Fruit fly (Drosophila melanogaster) ovary, adult (tissue): ENCODE data around the gene Lrr47.

Experiments used
- CG17801 ChIP-seq: fragments of 200-800 bp; optimal IDR thresholded peaks from 2 replicates; lab custom pipeline; 2019; ENCODE audit warnings: missing biosample characterization, mild to moderate bottlenecking, missing genetic modification characterization, moderate library complexity; ENCODE audit not compliant: partially characterized antibody

The Lrr47 gene

DNA sequence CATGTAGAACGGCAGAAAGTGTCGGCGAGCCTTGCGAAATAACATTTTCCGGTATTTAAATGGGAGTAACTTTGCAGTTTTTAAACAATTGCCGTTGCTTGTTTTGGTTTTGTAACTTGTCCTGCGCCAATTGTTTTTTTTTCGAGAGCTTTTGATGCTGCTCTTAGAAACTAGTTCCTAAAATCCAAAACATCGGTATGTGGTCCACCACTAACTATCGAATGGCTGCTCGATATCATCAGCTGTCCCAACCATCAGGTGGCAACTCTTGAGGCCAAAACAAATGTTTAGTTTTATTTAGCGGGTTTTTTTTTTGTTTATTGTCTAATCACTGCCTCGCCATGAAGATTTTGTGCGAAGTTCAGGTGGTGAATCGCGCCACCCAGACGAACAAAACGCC, at the start of gene Lrr47, which contains the start of gene Fatp1:
Lrr47 (plus strand) TSS at position 251 of the 400 bp plus-strand sequence.
Fatp1 (minus strand) TSS at position 134 of the 400 bp plus-strand sequence.
- TF ChIP-seq CG17801 (GFP tag; lab: Kevin White, UChicago) = no peak

DNA sequence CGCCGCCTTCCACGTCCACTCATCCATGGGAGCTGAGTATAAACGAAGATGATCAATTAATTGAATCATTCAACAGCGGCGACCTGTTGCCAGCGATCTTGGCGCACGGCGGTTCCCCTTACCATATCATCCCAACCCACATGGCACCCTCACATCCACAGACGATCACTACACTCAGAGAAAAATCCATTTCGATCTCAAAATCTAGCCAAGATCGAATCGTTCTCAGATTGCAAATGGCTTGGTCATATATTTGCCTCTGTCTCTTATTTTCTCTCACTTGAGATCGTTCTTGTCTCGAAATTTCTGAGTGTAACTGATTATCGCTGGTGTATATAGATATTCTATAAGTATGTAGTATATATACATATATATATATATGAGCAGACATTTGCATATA, 48.7 kb upstream of the Lrr47 start:
- no peak for TF ChIP-seq CG17801 (GFP tag; lab: Kevin White, UChicago)

DNA sequence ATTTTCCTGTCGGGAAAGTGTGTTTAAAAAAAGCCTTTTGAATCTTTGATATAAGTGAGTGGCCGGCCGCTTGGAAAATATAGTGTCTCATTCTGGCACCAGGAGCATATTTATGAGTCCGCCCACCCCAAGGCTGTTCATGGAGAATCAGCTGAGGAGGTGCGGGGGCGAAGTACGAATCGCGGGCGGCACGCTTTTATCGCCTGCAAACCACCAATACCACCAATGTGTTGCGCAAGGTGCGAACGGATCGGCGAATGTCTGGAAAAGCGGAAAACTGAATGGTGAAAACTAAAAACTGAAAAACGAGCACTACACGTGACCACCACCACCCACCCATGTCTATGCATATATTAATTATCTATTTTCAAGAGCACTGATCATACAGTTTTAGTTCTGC, 48.2 kb upstream of the Lrr47 start:
- TF ChIP-seq CG17801 (GFP tag; lab: Kevin White, UChicago) = no peak

- no peak for TF ChIP-seq CG17801 (GFP tag; lab: Kevin White, UChicago)
These were observed 46.9 kb upstream of the Lrr47 start for dm6 chr2L:10470211-10470610.

- no peak for TF ChIP-seq CG17801 (GFP tag; lab: Kevin White, UChicago)
These were observed 44.9 kb upstream of the Lrr47 start for dm6 chr2L:10472257-10472656.

DNA sequence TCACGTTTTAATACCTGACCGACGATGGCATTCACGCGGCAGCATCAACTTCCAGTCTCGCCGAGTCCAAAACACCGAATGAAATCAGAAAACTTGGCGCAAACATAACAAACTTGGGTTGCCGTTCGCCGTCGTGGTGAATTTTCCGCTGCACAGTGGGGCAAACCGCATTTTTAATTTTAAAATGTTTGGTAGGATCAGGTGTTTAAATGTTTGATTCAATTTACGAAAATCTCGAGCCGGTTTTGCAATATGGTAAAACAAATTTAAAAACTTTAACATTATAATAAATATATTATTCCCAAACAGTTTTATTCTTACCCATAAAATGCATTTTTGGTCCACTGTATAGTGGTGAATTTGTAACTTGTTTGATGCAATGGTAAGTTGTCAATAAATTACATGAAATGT, 42.9 kb upstream of the Lrr47 start, which contains the start of gene RluA-1:
RluA-1 (minus strand) TSS at position 82 of the 411 bp plus-strand sequence.
- peak; percentile 72 for TF ChIP-seq CG17801 (GFP tag; lab: Kevin White, UChicago)

DNA sequence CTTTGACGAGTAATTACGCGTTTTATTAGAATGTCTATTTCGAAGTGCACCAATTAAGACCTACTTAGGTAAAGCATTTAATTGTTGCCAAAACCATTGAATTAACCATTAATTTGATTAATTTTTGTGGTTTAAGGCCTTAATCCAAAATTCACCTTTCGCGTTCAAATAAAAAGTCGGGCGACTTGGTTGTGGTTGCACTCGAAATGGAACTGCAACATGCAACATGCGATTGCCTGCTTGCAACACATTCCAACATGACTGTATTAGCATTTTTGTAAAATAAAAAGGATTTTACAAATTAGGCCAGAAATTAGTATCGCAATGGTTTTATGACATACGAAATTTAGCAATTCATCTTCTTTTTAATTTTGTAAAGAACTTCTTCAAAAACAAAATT, 42.3 kb upstream of the Lrr47 start:
- TF ChIP-seq CG17801 (GFP tag; lab: Kevin White, UChicago) = no peak

DNA sequence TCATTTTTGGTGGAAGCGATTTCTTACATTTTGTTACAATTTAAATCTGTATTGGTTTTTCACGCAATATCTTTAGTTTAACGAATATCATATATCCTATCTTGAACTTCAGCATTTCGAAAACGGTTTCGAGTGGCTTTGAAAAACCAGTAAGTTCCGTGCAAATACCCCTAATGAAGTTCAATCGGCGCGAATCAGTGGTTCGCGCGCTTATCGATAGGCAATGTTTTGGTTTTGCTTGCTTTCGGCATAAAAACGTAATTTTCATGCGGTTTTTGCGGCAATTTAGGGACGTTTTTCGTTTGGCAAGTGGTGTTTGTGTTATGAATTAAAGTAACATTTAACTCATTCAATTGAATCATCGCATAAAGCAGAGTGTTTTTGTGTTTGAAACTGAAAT, 40.3 kb upstream of the Lrr47 start, which contains the start of gene RluA-2:
RluA-2 (plus strand) TSS at position 195 of the 400 bp plus-strand sequence.
- TF ChIP-seq CG17801 (GFP tag; lab: Kevin White, UChicago) = no peak

dm6 chr2L:10479859-10480258, 37.3 kb upstream of the Lrr47 start:
- TF ChIP-seq CG17801 (GFP tag; lab: Kevin White, UChicago) = peak; percentile 11

dm6 chr2L:10483073-10483472, 34.1 kb upstream of the Lrr47 start, which contains the start of gene Grip75:
TSS of gene Grip75 (plus strand) at chr2L:10483295.
- no peak for TF ChIP-seq CG17801 (GFP tag; lab: Kevin White, UChicago)

- TF ChIP-seq CG17801 (GFP tag; lab: Kevin White, UChicago) = peak; percentile 32
These were observed 28.5 kb upstream of the Lrr47 start, which contains the start of the genes Cog4 and CG6144 for dm6 chr2L:10488484-10489223. TSS of gene Cog4 (minus strand) at chr2L:10488622. TSS of gene CG6144 (plus strand) at chr2L:10488694.

DNA sequence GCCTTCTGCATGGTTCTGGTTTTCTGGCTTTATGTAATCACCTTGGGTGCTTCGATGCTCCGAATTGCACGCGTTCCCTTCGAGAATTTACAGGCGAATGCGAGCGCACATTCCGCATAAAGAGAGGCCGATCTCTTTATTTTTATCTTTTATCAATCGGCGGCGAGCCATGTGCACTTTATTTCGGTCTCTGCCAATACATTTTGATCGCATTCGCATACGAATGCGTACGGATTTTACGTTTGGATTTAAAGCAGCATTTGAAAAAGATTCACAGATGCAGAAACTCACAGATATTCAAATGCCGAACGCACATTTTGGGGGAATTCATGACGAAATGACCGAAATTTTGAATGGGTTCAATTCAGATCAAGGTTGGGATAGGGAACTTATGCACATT, 25.8 kb upstream of the Lrr47 start, which contains the start of gene CG13144:
CG13144 (minus strand) TSS at position 101 of the 400 bp plus-strand sequence.
- no peak for TF ChIP-seq CG17801 (GFP tag; lab: Kevin White, UChicago)

DNA sequence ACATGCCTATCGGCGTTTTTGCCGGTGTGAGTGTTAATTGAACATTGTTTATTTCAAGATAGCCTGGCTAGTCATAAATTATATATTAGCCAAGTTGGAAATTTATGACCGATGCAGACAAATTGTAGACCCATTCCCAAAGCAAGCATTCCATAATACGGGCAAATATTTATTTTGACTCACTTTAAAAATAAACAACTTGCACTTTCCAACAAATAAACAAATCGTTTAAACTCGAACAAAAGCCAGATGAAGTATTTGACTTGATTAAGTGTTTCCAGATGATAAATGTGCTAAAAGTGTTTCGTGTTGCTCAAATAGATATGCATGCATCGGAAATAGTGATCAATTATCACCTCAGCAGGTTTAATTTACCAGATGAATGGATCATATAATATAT, 21.6 kb upstream of the Lrr47 start:
- no peak for TF ChIP-seq CG17801 (GFP tag; lab: Kevin White, UChicago)

dm6 chr2L:10496338-10496737, 20.8 kb upstream of the Lrr47 start:
- TF ChIP-seq CG17801 (GFP tag; lab: Kevin White, UChicago) = no peak

DNA sequence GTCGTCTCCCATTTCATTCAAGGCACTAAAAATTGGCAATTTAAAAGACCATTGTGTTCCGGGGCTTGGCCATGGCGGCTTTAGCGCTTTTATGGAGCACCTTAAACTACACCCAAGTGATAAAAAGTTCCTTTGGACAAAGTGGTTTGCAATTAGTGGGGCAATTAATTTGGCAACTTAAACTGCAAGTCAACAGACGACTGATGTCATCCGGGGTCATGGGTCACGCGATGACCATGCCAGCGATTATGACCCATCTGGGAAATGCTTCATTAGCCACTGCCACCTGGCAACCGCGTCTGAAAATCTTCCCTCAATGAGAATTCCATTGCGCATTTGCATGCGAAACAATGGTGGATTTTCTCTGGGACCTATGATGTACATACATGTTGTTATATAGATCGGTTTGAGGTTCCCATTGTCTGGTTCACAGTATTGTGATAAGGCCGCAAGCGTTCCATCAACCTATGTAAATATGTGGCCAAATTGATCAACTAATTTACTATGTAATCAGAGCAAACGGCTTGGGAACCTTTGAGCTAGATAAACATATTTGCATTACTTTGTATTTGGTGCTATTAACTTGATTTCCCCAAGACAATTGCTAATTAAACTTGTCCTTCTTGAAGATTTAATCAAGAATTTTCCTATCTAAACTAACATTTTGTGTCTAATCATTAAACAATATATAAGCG, 19.9 kb upstream of the Lrr47 start:
- TF ChIP-seq CG17801 (GFP tag; lab: Kevin White, UChicago) = no peak
